Worm (Caenorhabditis elegans): ENCODE measurements around the gene H29C22.1.

- TF ChIP-seq ama-1 (optimal IDR thresholded peaks at IDR 0.05) (no peak), scrt-1 (GFP tag; IDR thresholded peaks at IDR 0.05) (no peak)
Observed at ce11 chrX:9319080-9319479, 8.0 kb upstream of the H29C22.1 start, which contains the start of gene npr-7.
